Worm (Caenorhabditis elegans): Measurements from ENCODE around the gene C33A12.4.

C33A12.4 gene

ce11 chrIV:9477135-9477928 is 33.0 kb downstream of the C33A12.4 start, which contains the start of gene wrt-3 (continued):
- peak; percentile 66 for TF ChIP-seq somi-1 (GFP tag; optimal IDR thresholded peaks at IDR 0.05)
- peak; percentile 85 for TF ChIP-seq nhr-179 (tag; optimal IDR thresholded peaks at IDR 0.05)
- peak; percentile 94 for TF ChIP-seq nhr-27 (tag; optimal IDR thresholded peaks at IDR 0.05)
- peak; percentile 87 for TF ChIP-seq snpc-4 (GFP tag; optimal IDR thresholded peaks at IDR 0.05)
- peak; percentile 79 to 89 (median 86) for TF ChIP-seq snpc-4 (tag; optimal IDR thresholded peaks at IDR 0.05)
- peak; percentile 65 for TF ChIP-seq lsy-27 (tag; optimal IDR thresholded peaks at IDR 0.05; ENCODE audit: borderline replicate concordance, insufficient read depth)
- peak; percentile 53 for TF ChIP-seq F23B12.7 (tag; optimal IDR thresholded peaks at IDR 0.05; ENCODE audit: insufficient read depth)
- TF ChIP-seq F55B11.4 (tag; optimal IDR thresholded peaks at IDR 0.05; ENCODE audit: borderline replicate concordance, insufficient read depth) = no peak
- TF ChIP-seq madf-6 (GFP tag; IDR thresholded peaks at IDR 0.05) = no peak
- no peak for TF ChIP-seq chd-7 (tag; optimal IDR thresholded peaks at IDR 0.05)
- TF ChIP-seq ztf-3 (GFP tag; optimal IDR thresholded peaks at IDR 0.05) = peak; percentile 9
- no peak for TF ChIP-seq lin-40 (tag; optimal IDR thresholded peaks at IDR 0.05)
- peak; percentile 41 for TF ChIP-seq ccch-3 (GFP tag; optimal IDR thresholded peaks at IDR 0.05)
- TF ChIP-seq Y56A3A.18 (GFP tag; IDR thresholded peaks at IDR 0.05) = no peak; the same call in 1 of the 2 replicates
- no peak for TF ChIP-seq Y79H2A.3 (GFP tag; conservative IDR thresholded peaks at IDR 0.05)
- TF ChIP-seq ets-4 (GFP tag; optimal IDR thresholded peaks at IDR 0.05) = peak; percentile 88
- TF ChIP-seq lin-54 (GFP tag; optimal IDR thresholded peaks at IDR 0.05) = peak; percentile 75
- 0 out of 2 replicates have a peak, but pooled peaks have one; percentile 80 for TF ChIP-seq ceh-58 (GFP tag; IDR thresholded peaks at IDR 0.05)
- TF ChIP-seq nhr-80 (tag; optimal IDR thresholded peaks at IDR 0.05) = peak; percentile 50
- TF ChIP-seq T26A5.8 (tag; optimal IDR thresholded peaks at IDR 0.05) = peak; percentile 93
- TF ChIP-seq nfya-2 (GFP tag; IDR thresholded peaks at IDR 0.05) = no peak
- no peak for TF ChIP-seq nfyb-1 (GFP tag; IDR thresholded peaks at IDR 0.05)
- TF ChIP-seq tbx-9 (tag; optimal IDR thresholded peaks at IDR 0.05; ENCODE audit: borderline replicate concordance) = peak; percentile 62
- no peak for TF ChIP-seq B0336.3 (GFP tag; IDR thresholded peaks at IDR 0.05)
- TF ChIP-seq tbp1 (GFP tag; optimal IDR thresholded peaks at IDR 0.05) = peak; percentile 100
- peak; percentile 71 for TF ChIP-seq hmg-1.2 (GFP tag; IDR thresholded peaks at IDR 0.05)
- TF ChIP-seq rcor-1 (GFP tag; IDR thresholded peaks at IDR 0.05) = peak; percentile 77
- TF ChIP-seq Y95B8A.8 (GFP tag; IDR thresholded peaks at IDR 0.05) = no peak
- TF ChIP-seq snpc-3.4 (tag; optimal IDR thresholded peaks at IDR 0.05) = peak; percentile 92
- TF ChIP-seq dpl-1 (GFP tag; optimal IDR thresholded peaks at IDR 0.05) = peak; percentile 19
- TF ChIP-seq Y53G8AR.9 (GFP tag; conservative IDR thresholded peaks at IDR 0.05) = no peak; the same call in 1 of the 2 replicates
- TF ChIP-seq aptf-3 (GFP tag; IDR thresholded peaks at IDR 0.05) = peak; percentile 96
- peak; percentile 98 for TF ChIP-seq fkh-3 (tag; optimal IDR thresholded peaks at IDR 0.05)
- 0 out of 2 replicates have a peak, but pooled peaks have one; percentile 52 for TF ChIP-seq attf-3 (GFP tag; conservative IDR thresholded peaks at IDR 0.05)
- TF ChIP-seq lin-26 (GFP tag; IDR thresholded peaks at IDR 0.05) = peak; percentile 98
- TF ChIP-seq cebp-1 (GFP tag; IDR thresholded peaks at IDR 0.05) = no peak
- no peak for TF ChIP-seq cebp-1 (tag; optimal IDR thresholded peaks at IDR 0.05)
- no peak for TF ChIP-seq F33H1.4 (GFP tag; IDR thresholded peaks at IDR 0.05)
- TF ChIP-seq ceh-79 (tag; optimal IDR thresholded peaks at IDR 0.05) = peak; percentile 61
- no peak for TF ChIP-seq Y53F4B.3 (GFP tag; IDR thresholded peaks at IDR 0.05)
- TF ChIP-seq rec-8 (tag; optimal IDR thresholded peaks at IDR 0.05) = peak; percentile 93 to 95
- peak; percentile 97 for TF ChIP-seq die-1 (tag; optimal IDR thresholded peaks at IDR 0.05)
- peak; percentile 59 for TF ChIP-seq tlf-1 (GFP tag; optimal IDR thresholded peaks at IDR 0.05)
- peak; percentile 80 for TF ChIP-seq ztf-26 (tag; optimal IDR thresholded peaks at IDR 0.05)
- TF ChIP-seq ekl-4 (GFP tag; IDR thresholded peaks at IDR 0.05) = no peak; the same call in 1 of the 2 replicates
- TF ChIP-seq F49E8.2 (tag; optimal IDR thresholded peaks at IDR 0.05; ENCODE audit: insufficient read depth) = no peak

Data from whole organism, young adult.